Worm (Caenorhabditis elegans): ENCODE data around the gene hot-3.

DNA sequence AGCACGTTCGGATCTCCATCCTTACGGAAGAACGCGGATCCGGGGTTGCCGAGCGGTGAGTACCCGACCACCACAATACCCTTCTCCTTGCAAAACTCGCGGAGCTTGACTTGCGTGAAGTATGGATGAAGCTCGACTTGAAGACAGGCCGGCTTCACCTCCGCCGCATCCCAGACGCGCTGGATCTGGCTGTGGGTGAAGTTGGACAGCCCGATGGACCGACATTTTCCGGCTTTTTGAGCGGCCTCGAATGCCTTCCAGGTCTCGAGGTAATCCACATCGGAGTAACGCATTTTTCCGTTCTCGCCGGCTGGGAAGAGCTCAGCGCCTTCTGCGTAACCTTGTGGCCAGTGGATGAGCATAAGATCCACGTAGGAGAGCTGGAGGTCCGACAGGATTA, 40.4 kb upstream of the hot-3 start:
- TF ChIP-seq dmd-6 (GFP tag; IDR thresholded peaks at IDR 0.05) (no peak), nhr-77 (tag; optimal IDR thresholded peaks at IDR 0.05) (no peak), nhr-11 (tag; optimal IDR thresholded peaks at IDR 0.05) (no peak), daf-19 (GFP tag; conservative IDR thresholded peaks at IDR 0.05) (no peak), ceh-82 (tag; optimal IDR thresholded peaks at IDR 0.05) (no peak), egl-27 (tag; optimal IDR thresholded peaks at IDR 0.05) (no peak)
